Worm (Caenorhabditis elegans) whole organism, mixed stage, embryonic: ENCODE results near the gene F15H10.12.
A peak's percentile ranks its signal among the peaks of the same experiment; 100 is the strongest.

ENCODE experiments used
- blmp-1 ChIP-seq: fragments of 150-350 bp; optimal IDR thresholded peaks from 2 replicates; lab custom pipeline; 2014; ENCODE audit warnings: missing biosample characterization, missing genetic modification characterization
- ces-1 ChIP-seq: fragments of 150-350 bp; optimal IDR thresholded peaks from 2 replicates; lab custom pipeline; 2014; ENCODE audit warnings: missing biosample characterization, missing genetic modification reagents, missing genetic modification characterization
- elt-1 ChIP-seq: sonication (generic microtip); optimal IDR thresholded peaks from 2 replicates; lab custom pipeline; 2017; ENCODE audit warnings: missing genetic modification characterization, mild to moderate bottlenecking, missing compliant biosample characterization, antibody characterized with exemption, moderate library complexity, borderline replicate concordance; ENCODE audit not compliant: insufficient read depth
- lsy-2 ChIP-seq: fragments of 150-350 bp; optimal IDR thresholded peaks from 2 replicates; lab custom pipeline; 2014; ENCODE audit warnings: missing biosample characterization, missing genetic modification characterization
- mep-1 ChIP-seq: fragments of 150-350 bp; optimal IDR thresholded peaks from 2 replicates; lab custom pipeline; 2017; ENCODE audit warnings: missing biosample characterization, missing genetic modification reagents, missing genetic modification characterization, inconsistent platforms
- nhr-12 ChIP-seq: fragments of 150-350 bp; optimal IDR thresholded peaks from 2 replicates; lab custom pipeline; 2014; ENCODE audit warnings: missing biosample characterization, missing genetic modification characterization
- nhr-237 ChIP-seq: fragments of 150-350 bp; optimal IDR thresholded peaks from 2 replicates; lab custom pipeline; 2014; ENCODE audit warnings: missing biosample characterization, missing genetic modification characterization
- nhr-76 ChIP-seq: sonication (generic microtip); optimal IDR thresholded peaks from 2 replicates; lab custom pipeline; 2017; ENCODE audit warnings: missing biosample characterization, missing genetic modification characterization
- sem-2 ChIP-seq: fragments of 200-800 bp; sonication (Bioruptor generic); optimal IDR thresholded peaks from 2 replicates; lab custom pipeline; 2018; ENCODE audit warnings: mild to moderate bottlenecking, missing genetic modification characterization, missing compliant biosample characterization
- snpc-4 ChIP-seq: fragments of 150-350 bp; optimal IDR thresholded peaks from 2 replicates; lab custom pipeline; 2014; ENCODE audit warnings: missing biosample characterization, missing genetic modification characterization
- unc-39 ChIP-seq: fragments of 150-350 bp; optimal IDR thresholded peaks from 2 replicates; lab custom pipeline; 2014; ENCODE audit warnings: missing biosample characterization, missing genetic modification characterization
- unc-62 ChIP-seq: fragments of 150-350 bp; optimal IDR thresholded peaks from 2 replicates; lab custom pipeline; 2014; ENCODE audit warnings: missing biosample characterization, missing genetic modification reagents, missing genetic modification characterization
- ztf-11 ChIP-seq: fragments of 150-350 bp; optimal IDR thresholded peaks from 2 replicates; lab custom pipeline; 2014; ENCODE audit warnings: missing biosample characterization, missing genetic modification characterization

- TF ChIP-seq elt-1 (tag; lab: Kevin White, UChicago) (no peak), ces-1 (GFP tag; lab: Kevin White, UChicago) (peak; percentile 89), snpc-4 (tag; lab: Kevin White, UChicago) (no peak), nhr-12 (tag; lab: Kevin White, UChicago) (no peak), ztf-11 (tag; lab: Kevin White, UChicago) (no peak), unc-62 (GFP tag; lab: Kevin White, UChicago) (no peak), blmp-1 (tag; lab: Kevin White, UChicago) (no peak), nhr-237 (tag; lab: Kevin White, UChicago) (peak; percentile 32), sem-2 (GFP tag; lab: Kevin White, UChicago) (no peak), mep-1 (tag; lab: Kevin White, UChicago) (peak; percentile 54), lsy-2 (tag; lab: Kevin White, UChicago) (peak; percentile 68), unc-39 (tag; lab: Kevin White, UChicago) (no peak), nhr-76 (tag; lab: Kevin White, UChicago) (no peak)
Observed at ce11 chrV:10361830-10362397, 48.0 kb downstream of the F15H10.12 start, which contains the start of gene cash-1.
